Worm (Caenorhabditis elegans): ENCODE data around the gene cec-2.

Gene cec-2

DNA sequence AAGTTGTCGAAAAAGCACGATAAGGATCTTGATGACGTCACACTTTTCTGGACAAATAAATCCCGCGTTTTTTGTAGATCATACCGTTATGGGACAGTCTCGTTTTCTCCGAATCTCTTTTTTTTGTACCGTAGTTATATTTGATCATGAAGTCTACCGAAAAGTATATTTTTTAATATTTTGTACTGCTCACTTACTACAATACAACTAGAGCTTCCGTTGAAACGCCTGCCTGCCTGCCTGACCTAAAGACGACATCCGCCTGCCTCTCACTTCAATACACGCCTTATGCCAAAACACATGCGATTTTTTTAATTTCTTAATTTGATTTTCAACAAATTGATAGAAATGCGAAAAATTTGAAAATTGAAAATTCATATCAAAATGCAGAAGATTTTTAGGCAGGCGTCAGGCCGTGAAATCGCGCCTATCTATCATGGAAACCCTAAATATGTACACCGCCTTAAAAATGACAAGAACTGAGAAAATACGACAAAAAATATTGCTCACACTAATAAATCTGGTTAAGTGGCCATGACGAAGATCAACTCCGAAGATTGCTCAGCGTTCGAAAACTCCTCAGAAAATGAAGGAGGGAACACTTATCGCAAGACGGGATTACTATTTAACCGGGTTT is 55.2 kb downstream of the cec-2 start, which contains the start of gene W09G12.8:
Gene W09G12.8, plus strand, starts transcription at position 587 of the 637 bp plus-strand sequence.
- TF ChIP-seq snpc-4 (tag; optimal IDR thresholded peaks at IDR 0.05) (no peak), zag-1 (tag; optimal IDR thresholded peaks at IDR 0.05) (no peak)

Data from whole organism, L3 larva.